Fruit fly (Drosophila melanogaster): Measurements from ENCODE around the gene Tom.

The Tom gene

dm6 chr3L:14969171-14969570 lies at the start of gene Tom:
Gene Tom (plus strand): TSS chr3L:14969344.
- TF ChIP-seq svp (GFP tag) (no peak), dsx (GFP tag; optimal IDR thresholded peaks at IDR 0.05; ENCODE audit: poor library complexity, severe bottlenecking) (peak; percentile 80), CG8119 (GFP tag; IDR thresholded peaks at IDR 0.05) (no peak), Sox102F (GFP tag; optimal IDR thresholded peaks at IDR 0.05) (peak; percentile 38), ss (GFP tag; optimal IDR thresholded peaks at IDR 0.05) (peak in 1 of 2 experiments; percentile 37), CG11902 (GFP tag; optimal IDR thresholded peaks at IDR 0.05) (no peak)

DNA sequence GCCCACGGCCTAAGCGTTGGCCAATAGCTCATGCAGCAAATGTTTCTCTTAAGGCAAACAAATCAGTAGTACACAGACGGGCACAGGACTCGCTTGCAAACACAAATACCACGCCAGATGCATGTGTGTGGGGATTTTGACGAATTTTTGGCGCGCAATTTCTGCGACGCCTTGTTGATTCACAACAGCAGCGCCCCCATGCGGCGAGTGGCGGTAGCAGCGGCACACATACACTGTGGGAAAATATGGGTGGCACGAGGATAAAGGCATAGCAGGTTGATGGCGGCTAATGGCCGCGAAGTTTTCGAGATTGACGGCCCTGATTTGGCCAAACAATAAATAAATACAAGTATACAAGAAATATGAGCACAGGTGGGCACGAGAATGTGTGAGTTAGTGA lies 43.5 kb upstream of the Tom start:
- TF ChIP-seq salr (GFP tag; optimal IDR thresholded peaks at IDR 0.05) (no peak), CG9139 (GFP tag; optimal IDR thresholded peaks at IDR 0.05) (no peak), net (GFP tag; optimal IDR thresholded peaks at IDR 0.05) (no peak), CG11762 (GFP tag; optimal IDR thresholded peaks at IDR 0.05; ENCODE audit: insufficient read depth) (no peak), CG6808 (GFP tag; optimal IDR thresholded peaks at IDR 0.05) (no peak), CG32006 (GFP tag; optimal IDR thresholded peaks at IDR 0.05) (no peak), CG11902 (GFP tag; optimal IDR thresholded peaks at IDR 0.05) (no peak), Gug (GFP tag; IDR thresholded peaks at IDR 0.05) (no peak), svp (GFP tag) (no peak), achi (GFP tag; optimal IDR thresholded peaks at IDR 0.05) (no peak)

DNA sequence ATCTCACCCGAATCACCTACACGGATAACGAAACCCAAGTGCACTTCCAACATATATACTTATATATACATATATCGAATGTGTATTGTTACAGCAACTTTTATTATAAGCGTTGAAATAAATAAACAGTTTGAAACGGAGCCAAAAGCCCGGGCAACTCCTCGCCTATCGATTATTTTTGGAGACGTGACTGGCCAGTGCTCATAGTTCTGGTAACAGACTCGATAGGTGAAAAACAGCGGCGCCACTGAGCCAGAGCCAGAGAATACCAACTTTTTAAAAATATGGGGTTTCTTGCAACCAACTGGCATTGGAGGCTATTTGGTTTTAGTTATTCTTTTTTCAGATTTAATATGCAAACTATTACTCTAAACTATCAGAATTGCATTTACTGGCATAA lies 26.4 kb upstream of the Tom start:
- TF ChIP-seq Gug (GFP tag; IDR thresholded peaks at IDR 0.05) (no peak), CG11294 (GFP tag; IDR thresholded peaks at IDR 0.05) (no peak), CG8119 (GFP tag; IDR thresholded peaks at IDR 0.05) (no peak), Sox15 (GFP tag; optimal IDR thresholded peaks at IDR 0.05) (no peak), CG8319 (GFP tag; optimal IDR thresholded peaks at IDR 0.05) (no peak), Sox102F (GFP tag; optimal IDR thresholded peaks at IDR 0.05) (no peak), Lpt (GFP tag; optimal IDR thresholded peaks at IDR 0.05) (no peak), Ets96B (tag; optimal IDR thresholded peaks at IDR 0.05) (no peak), CG16779 (tag; optimal IDR thresholded peaks at IDR 0.05) (no peak), CG15336 (GFP tag; IDR thresholded peaks at IDR 0.05) (no peak)

DNA sequence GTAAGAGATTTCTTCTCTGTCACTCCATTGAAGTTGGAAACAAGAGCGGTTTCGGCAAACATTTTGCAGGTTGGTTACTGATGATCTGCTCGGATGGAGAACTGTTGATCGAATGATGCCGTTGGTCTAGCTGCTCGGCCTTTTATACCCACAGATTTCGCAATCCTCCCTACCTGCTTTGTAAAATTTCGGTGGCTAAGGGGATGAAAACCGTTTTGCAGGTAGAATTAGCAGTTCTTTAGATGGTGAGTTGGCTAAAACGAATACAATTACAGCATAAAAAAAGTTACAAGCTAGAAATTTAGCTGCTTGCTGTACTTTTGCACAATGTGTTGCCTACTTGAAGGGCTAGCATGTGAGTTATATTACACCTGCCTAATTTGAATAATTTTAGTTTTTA lies 24.9 kb upstream of the Tom start, which contains the start of gene CG13465:
TSS of gene CG13465 (minus strand) at position 101 of the 400 bp plus-strand sequence.
- TF ChIP-seq CG6163 (GFP tag; IDR thresholded peaks at IDR 0.05) (no peak), esn (GFP tag; optimal IDR thresholded peaks at IDR 0.05) (no peak), CG10669 (GFP tag; optimal IDR thresholded peaks at IDR 0.05) (no peak), CG9139 (GFP tag; optimal IDR thresholded peaks at IDR 0.05) (no peak), CG32006 (GFP tag; optimal IDR thresholded peaks at IDR 0.05) (no peak), Hr38 (GFP tag; optimal IDR thresholded peaks at IDR 0.05) (no peak), CG6792 (GFP tag; optimal IDR thresholded peaks at IDR 0.05) (no peak), Ets96B (tag; optimal IDR thresholded peaks at IDR 0.05) (no peak), svp (GFP tag) (no peak), Eip93F (GFP tag; optimal IDR thresholded peaks at IDR 0.05) (no peak)

- TF ChIP-seq CG10669 (GFP tag; optimal IDR thresholded peaks at IDR 0.05) (no peak), Ets96B (tag; optimal IDR thresholded peaks at IDR 0.05) (no peak), Blimp-1 (GFP tag; optimal IDR thresholded peaks at IDR 0.05) (no peak), CG8119 (GFP tag; IDR thresholded peaks at IDR 0.05) (no peak), CG3032 (tag; optimal IDR thresholded peaks at IDR 0.05) (no peak), fd59A (GFP tag; optimal IDR thresholded peaks at IDR 0.05) (no peak), fd85E (GFP tag; optimal IDR thresholded peaks at IDR 0.05) (no peak), achi (GFP tag; optimal IDR thresholded peaks at IDR 0.05) (no peak), pdm3 (GFP tag; optimal IDR thresholded peaks at IDR 0.05) (no peak), Sox15 (GFP tag; optimal IDR thresholded peaks at IDR 0.05) (no peak), CG4318 (GFP tag; optimal IDR thresholded peaks at IDR 0.05) (no peak), Ets21C (GFP tag; optimal IDR thresholded peaks at IDR 0.05) (no peak), CG11902 (GFP tag; optimal IDR thresholded peaks at IDR 0.05) (no peak), cyc (GFP tag; optimal IDR thresholded peaks at IDR 0.05) (no peak), Gug (GFP tag; IDR thresholded peaks at IDR 0.05) (no peak), Hr4 (GFP tag; optimal IDR thresholded peaks at IDR 0.05) (no peak), CG8632 (GFP tag; optimal IDR thresholded peaks at IDR 0.05) (no peak), Eip93F (GFP tag; optimal IDR thresholded peaks at IDR 0.05) (no peak)
Observed at dm6 chr3L:14945961-14946466, 23.1 kb upstream of the Tom start, which contains the start of gene BobA. Gene BobA (minus strand): TSS chr3L:14946125.

All from whole organism, prepupa.